Fruit fly (Drosophila melanogaster) whole organism, pupa: ENCODE measurements around the gene vsg.

ENCODE experiments used
- CG10348 ChIP-seq: fragments of 200-800 bp; sonication (Bioruptor generic); IDR thresholded peaks from 2 replicates; pipeline ENCODE4 v1.3.6; 2022; ENCODE audit warnings: missing biosample characterization, missing genetic modification characterization
- CG13204 ChIP-seq: fragments of 200-800 bp; sonication (Bioruptor generic); optimal IDR thresholded peaks from 2 replicates; lab custom pipeline; 2018; ENCODE audit warnings: missing biosample characterization, mild to moderate bottlenecking, missing genetic modification characterization, moderate library complexity
- CG14655 ChIP-seq: fragments of 200-800 bp; sonication (Bioruptor generic); optimal IDR thresholded peaks from 3 replicates; lab custom pipeline; 2017; ENCODE audit warnings: mild to moderate bottlenecking, missing biosample characterization, missing genetic modification reagents, missing genetic modification characterization
- CG32121 ChIP-seq: fragments of 200-800 bp; sonication (Bioruptor generic); IDR thresholded peaks from 2 replicates; pipeline ENCODE4 v1.3.6; 2022; ENCODE audit warnings: missing biosample characterization, missing genetic modification characterization
- CG4496 ChIP-seq: fragments of 200-800 bp; sonication (Bioruptor generic); IDR thresholded peaks from 3 replicates; pipeline ENCODE4 v1.3.6; 2022; ENCODE audit warnings: missing biosample characterization, missing genetic modification characterization
- CG8159 ChIP-seq: fragments of 200-800 bp; sonication (Bioruptor generic); optimal IDR thresholded peaks from 3 replicates; lab custom pipeline; 2018; ENCODE audit warnings: missing biosample characterization, mild to moderate bottlenecking, missing genetic modification characterization, moderate library complexity
- D1 ChIP-seq: fragments of 200-800 bp; sonication (Bioruptor generic); optimal IDR thresholded peaks from 2 replicates; lab custom pipeline; 2018; ENCODE audit warnings: missing biosample characterization, mild to moderate bottlenecking, missing genetic modification characterization, moderate library complexity
- EcR ChIP-seq: fragments of 200-800 bp; sonication (Bioruptor generic); optimal IDR thresholded peaks from 3 replicates; lab custom pipeline; 2019; ENCODE audit warnings: missing biosample characterization, missing genetic modification characterization, mild to moderate bottlenecking, moderate library complexity, missing genetic modification reagents
- Ets98B ChIP-seq: fragments of 200-800 bp; sonication (Bioruptor generic); IDR thresholded peaks from 2 replicates; pipeline ENCODE4 v1.3.6; 2022; ENCODE audit warnings: missing biosample characterization, missing genetic modification characterization
- Pif1A ChIP-seq: fragments of 200-800 bp; sonication (Bioruptor generic); optimal IDR thresholded peaks from 3 replicates; lab custom pipeline; 2016; ENCODE audit warnings: missing biosample characterization, missing genetic modification characterization
- Pif1B ChIP-seq: fragments of 200-800 bp; sonication (Bioruptor generic); optimal IDR thresholded peaks from 3 replicates; lab custom pipeline; 2016; ENCODE audit warnings: missing biosample characterization, missing genetic modification characterization
- Snoo ChIP-seq: fragments of 200-800 bp; sonication (Bioruptor generic); optimal IDR thresholded peaks from 3 replicates; lab custom pipeline; 2017; ENCODE audit warnings: missing biosample characterization, mild to moderate bottlenecking, missing genetic modification characterization, inconsistent platforms
- rn ChIP-seq: fragments of 200-800 bp; sonication (Bioruptor generic); IDR thresholded peaks from 2 replicates; pipeline ENCODE4 v1.3.6; 2022; ENCODE audit warnings: missing biosample characterization, missing genetic modification characterization

DNA sequence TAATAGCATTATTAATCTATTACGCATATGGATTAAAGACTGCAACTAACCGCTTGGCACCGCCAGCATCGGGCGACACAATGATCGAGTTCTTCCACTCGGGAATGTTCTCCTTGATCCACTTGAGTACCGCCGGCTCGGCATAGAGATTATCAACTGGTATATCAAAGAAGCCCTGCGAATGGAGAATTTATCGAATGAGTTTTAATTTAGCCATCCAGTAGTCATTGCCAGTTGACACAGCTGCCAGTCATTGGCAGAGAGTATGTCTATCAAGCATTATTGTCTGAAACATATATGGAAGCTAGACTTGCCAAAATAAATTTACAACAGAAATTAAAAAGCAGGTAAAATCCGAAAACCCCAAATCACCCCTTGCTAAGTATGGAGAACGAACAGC lies 29.3 kb upstream of the vsg start, which contains the start of gene CG16719:
- TF ChIP-seq Pif1B (GFP tag; lab: Kevin White, UChicago) = no peak
- TF ChIP-seq D1 (tag; lab: Kevin White, UChicago) = no peak
- TF ChIP-seq Pif1A (GFP tag; lab: Kevin White, UChicago) = no peak
- TF ChIP-seq CG4496 (GFP tag; lab: Robert Waterston, UW) = no peak
- no peak for TF ChIP-seq CG10348 (GFP tag; lab: Robert Waterston, UW)
- TF ChIP-seq EcR (GFP tag; lab: Kevin White, UChicago) = no peak
- TF ChIP-seq CG13204 = no peak
- no peak for TF ChIP-seq CG32121 (GFP tag; lab: Robert Waterston, UW)
- no peak for TF ChIP-seq CG14655 (GFP tag; lab: Kevin White, UChicago)
- TF ChIP-seq CG8159 = no peak
- no peak for TF ChIP-seq Ets98B
- no peak for TF ChIP-seq Snoo (tag; lab: Kevin White, UChicago)
- no peak for TF ChIP-seq rn
